Worm (Caenorhabditis elegans) whole organism, L2 larva: ENCODE results near the gene T12E12.6.

Source experiments
- R02D3.7 ChIP-seq: fragments of 150-350 bp; optimal IDR thresholded peaks from 2 replicates; lab custom pipeline; 2014; ENCODE audit warnings: missing biosample characterization, missing genetic modification characterization
- ceh-82 ChIP-seq: fragments of 150-350 bp; optimal IDR thresholded peaks from 2 replicates; lab custom pipeline; 2014; ENCODE audit warnings: missing biosample characterization, missing genetic modification characterization
- peb-1 ChIP-seq: fragments of 150-350 bp; optimal IDR thresholded peaks from 2 replicates; lab custom pipeline; 2014; ENCODE audit warnings: missing biosample characterization, missing genetic modification characterization
- snpc-4 ChIP-seq: fragments of 150-350 bp; optimal IDR thresholded peaks from 2 replicates; lab custom pipeline; 2014; ENCODE audit warnings: missing biosample characterization, missing genetic modification characterization
- unc-62 ChIP-seq: fragments of 150-350 bp; optimal IDR thresholded peaks from 2 replicates; lab custom pipeline; 2014; ENCODE audit warnings: missing biosample characterization, missing genetic modification reagents, missing genetic modification characterization

DNA sequence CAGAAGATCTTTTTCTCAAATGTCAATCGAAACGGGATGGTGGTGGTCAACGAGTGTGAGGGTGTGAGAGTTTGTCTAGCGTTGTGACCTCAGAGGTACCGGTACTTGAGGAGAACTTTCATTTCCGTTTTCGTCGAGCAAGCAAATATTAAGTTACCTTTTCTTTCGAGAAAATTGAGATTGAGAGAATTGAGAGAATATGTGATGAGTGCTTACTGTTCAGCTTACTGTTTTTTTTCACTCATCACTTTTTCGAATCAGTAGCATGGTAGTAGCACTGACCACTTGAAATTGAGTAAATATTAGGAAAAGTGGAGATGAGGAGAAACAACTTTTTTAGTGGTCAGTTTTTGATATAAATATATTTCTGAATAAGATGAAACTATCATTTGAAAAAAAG, at the start of gene T12E12.6:
- no peak for TF ChIP-seq snpc-4
- TF ChIP-seq ceh-82 (tag; lab: Kevin White, UChicago) = no peak
- no peak for TF ChIP-seq peb-1
- TF ChIP-seq R02D3.7 (tag; lab: Kevin White, UChicago) = no peak
- no peak for TF ChIP-seq unc-62 (GFP tag; lab: Kevin White, UChicago)
